Worm (Caenorhabditis elegans) whole organism, early embryonic: ENCODE data around the gene rfip-1.

ENCODE experiments used
- ama-1 ChIP-seq: fragments of 150-350 bp; optimal IDR thresholded peaks from 2 replicates; lab custom pipeline; 2014
- ets-7 ChIP-seq: sonication (generic microtip); optimal IDR thresholded peaks from 2 replicates; lab custom pipeline; 2016; ENCODE audit warnings: missing genotype, missing genetic modification characterization, missing compliant biosample characterization
- hmg-4 ChIP-seq: fragments of 200-800 bp; sonication (Bioruptor generic); optimal IDR thresholded peaks from 2 replicates; lab custom pipeline; 2018; ENCODE audit warnings: mild to moderate bottlenecking, missing genetic modification characterization, missing compliant biosample characterization

ce11 chrII:5839227-5839626 is 45.1 kb upstream of the rfip-1 start, which contains the start of gene ZK1248.19:
- TF ChIP-seq hmg-4 (GFP tag; lab: Kevin White, UChicago) (no peak), ets-7 (tag; lab: Kevin White, UChicago) (no peak), ama-1 (lab: Kevin White, UChicago) (no peak)
